Worm (Caenorhabditis elegans) whole organism, L4 larva: ENCODE data around the gene D2089.3.
A peak's percentile ranks its signal among the peaks of the same experiment; 100 is the strongest.

Source experiments
- F26F4.8 ChIP-seq: fragments of 200-800 bp; sonication (Bioruptor generic); conservative IDR thresholded peaks from 2 replicates; pipeline ENCODE4 v1.3.6; 2022; ENCODE audit warnings: missing genetic modification characterization, missing compliant biosample characterization
- F49E8.2 ChIP-seq: sonication (generic microtip); optimal IDR thresholded peaks from 2 replicates; lab custom pipeline; 2016; ENCODE audit warnings: missing compliant biosample characterization, mild to moderate bottlenecking, missing genetic modification characterization, borderline replicate concordance
- R02D3.7 ChIP-seq: fragments of 150-350 bp; sonication (generic microtip); optimal IDR thresholded peaks from 3 replicates; lab custom pipeline; 2014; ENCODE audit warnings: missing biosample characterization, missing genetic modification characterization
- T26A8.4 ChIP-seq: fragments of 200-800 bp; sonication (Bioruptor generic); IDR thresholded peaks from 2 replicates; pipeline ENCODE4 v1.3.6; 2022; ENCODE audit warnings: missing genetic modification characterization, missing compliant biosample characterization
- Y105C5A.15 ChIP-seq: fragments of 200-800 bp; sonication (Bioruptor generic); IDR thresholded peaks from 2 replicates; pipeline ENCODE4 v1.3.6; 2022; ENCODE audit warnings: missing genetic modification characterization, missing compliant biosample characterization
- Y48G9A.11 ChIP-seq: fragments of 200-800 bp; sonication (Bioruptor generic); IDR thresholded peaks from 2 replicates; pipeline ENCODE4 v1.3.6; 2022; ENCODE audit warnings: missing genetic modification reagents, missing genetic modification characterization, missing compliant biosample characterization
- Y5F2A.4 ChIP-seq: fragments of 200-800 bp; sonication (Bioruptor generic); optimal IDR thresholded peaks from 2 replicates; lab custom pipeline; 2018; ENCODE audit warnings: mild to moderate bottlenecking, missing genetic modification characterization, missing compliant biosample characterization
- cey-2 ChIP-seq: sonication (generic microtip); optimal IDR thresholded peaks from 3 replicates; lab custom pipeline; 2017; ENCODE audit warnings: missing genetic modification characterization, mild to moderate bottlenecking, missing compliant biosample characterization, antibody characterized with exemption, borderline replicate concordance; ENCODE audit not compliant: insufficient read depth
- ctbp-1 ChIP-seq: fragments of 200-800 bp; sonication (Bioruptor generic); IDR thresholded peaks from 2 replicates; pipeline ENCODE4 v1.3.6; 2022; ENCODE audit warnings: missing genetic modification reagents, missing genetic modification characterization, missing compliant biosample characterization
- daf-16 ChIP-seq, 3 experiments: sonication (generic microtip); optimal IDR thresholded peaks; 2 replicates each; lab custom pipeline; 2016 to 2017; ENCODE audit warnings: missing genetic modification characterization in 3 of 3, missing genetic modification reagents in 3 of 3, mild to moderate bottlenecking in 2 of 3, missing compliant biosample characterization in 2 of 3, missing biosample characterization in 1 of 3, moderate library complexity in 1 of 3
- duxl-1 ChIP-seq: sonication (generic microtip); optimal IDR thresholded peaks from 2 replicates; lab custom pipeline; 2016; ENCODE audit warnings: mild to moderate bottlenecking, missing genetic modification characterization, moderate library complexity, missing compliant biosample characterization; ENCODE audit not compliant: poor library complexity
- fkh-10 ChIP-seq: fragments of 150-350 bp; optimal IDR thresholded peaks from 2 replicates; lab custom pipeline; 2014; ENCODE audit warnings: missing biosample characterization, missing genetic modification reagents, missing genetic modification characterization
- hif-1 ChIP-seq, 2 experiments: sonication (generic microtip); optimal IDR thresholded peaks; 2 replicates each; lab custom pipeline; 2016 to 2017; ENCODE audit warnings: missing compliant biosample characterization in 2 of 2, missing genetic modification characterization in 2 of 2, missing genetic modification reagents in 2 of 2, missing genotype in 2 of 2, mild to moderate bottlenecking in 1 of 2
- hlh-11 ChIP-seq: fragments of 200-800 bp; sonication (Bioruptor generic); optimal IDR thresholded peaks from 2 replicates; lab custom pipeline; 2018; ENCODE audit warnings: mild to moderate bottlenecking, missing genetic modification characterization, missing compliant biosample characterization
- hlh-30 ChIP-seq: sonication (generic microtip); optimal IDR thresholded peaks from 2 replicates; lab custom pipeline; 2017; ENCODE audit warnings: antibody characterized with exemption, mild to moderate bottlenecking, missing genetic modification characterization, missing compliant biosample characterization; ENCODE audit not compliant: insufficient read depth
- lim-7 ChIP-seq: fragments of 200-800 bp; sonication (Bioruptor generic); IDR thresholded peaks from 2 replicates; pipeline ENCODE4 v1.3.6; 2022; ENCODE audit warnings: missing genetic modification characterization, missing compliant biosample characterization
- lin-1 ChIP-seq: fragments of 200-800 bp; sonication (Bioruptor generic); IDR thresholded peaks from 2 replicates; pipeline ENCODE4 v1.3.6; 2022; ENCODE audit warnings: missing genetic modification reagents, missing genetic modification characterization, missing compliant biosample characterization
- lin-15B ChIP-seq: fragments of 150-350 bp; sonication (generic microtip); optimal IDR thresholded peaks from 3 replicates; lab custom pipeline; 2014; ENCODE audit warnings: missing biosample characterization, missing genetic modification characterization
- lir-3 ChIP-seq: sonication (generic microtip); optimal IDR thresholded peaks from 2 replicates; lab custom pipeline; 2016; ENCODE audit warnings: mild to moderate bottlenecking, missing genetic modification characterization, missing compliant biosample characterization
- nhr-42 ChIP-seq: fragments of 200-800 bp; sonication (Bioruptor generic); IDR thresholded peaks from 2 replicates; pipeline ENCODE4 v1.3.6; 2022; ENCODE audit warnings: missing genetic modification characterization, missing compliant biosample characterization
- nhr-76 ChIP-seq: fragments of 150-350 bp; optimal IDR thresholded peaks from 2 replicates; lab custom pipeline; 2014; ENCODE audit warnings: missing biosample characterization, missing genetic modification characterization
- pha-4 ChIP-seq, 2 experiments: fragments of 150-350 bp in 1 of 2; fragments of 200-800 bp in 1 of 2; sonication (Bioruptor generic) in 1 of 2; IDR thresholded peaks in 1 of 2; optimal IDR thresholded peaks in 1 of 2; 2 replicates each; pipeline versions ENCODE4 v1.3.6 to Lab custom; 2014 to 2022; ENCODE audit warnings: missing genetic modification characterization in 2 of 2, missing genetic modification reagents in 2 of 2, missing biosample characterization in 1 of 2, missing compliant biosample characterization in 1 of 2
- pqm-1 ChIP-seq: sonication (generic microtip); optimal IDR thresholded peaks from 2 replicates; lab custom pipeline; 2017; ENCODE audit warnings: missing biosample characterization, missing genetic modification characterization
- set-16 ChIP-seq: fragments of 200-800 bp; sonication (Bioruptor generic); IDR thresholded peaks from 2 replicates; pipeline ENCODE4 v1.3.6; 2022; ENCODE audit warnings: missing genetic modification reagents, missing genetic modification characterization, missing compliant biosample characterization
- snpc-4 ChIP-seq: fragments of 150-350 bp; optimal IDR thresholded peaks from 2 replicates; lab custom pipeline; 2014; ENCODE audit warnings: missing biosample characterization, missing genetic modification characterization
- tag-97 ChIP-seq: fragments of 200-800 bp; sonication (Bioruptor generic); IDR thresholded peaks from 2 replicates; pipeline ENCODE4 v1.3.6; 2022; ENCODE audit warnings: missing genetic modification characterization, missing compliant biosample characterization
- unc-130 ChIP-seq: sonication (generic microtip); optimal IDR thresholded peaks from 2 replicates; lab custom pipeline; 2016; ENCODE audit warnings: missing genetic modification reagents, missing genetic modification characterization, missing compliant biosample characterization
- unc-62 ChIP-seq, 3 experiments: fragments of 150-350 bp in 1 of 3; sonication (generic microtip); optimal IDR thresholded peaks in 2 of 3; peaks in 1 of 3; 1 replicate in 1 of 3; 2 replicates in 2 of 3; lab custom pipeline; 2014 to 2017; ENCODE audit warnings: missing biosample characterization in 3 of 3, missing genetic modification characterization in 3 of 3, missing genetic modification reagents in 3 of 3, missing genotype in 1 of 3

The D2089.3 gene

ce11 chrII:10646901-10647566, 17.9 kb downstream of the D2089.3 start, which contains the start of gene M28.10:
M28.10 (plus strand) TSS chrII:10647516.
- peak; percentile 15 for TF ChIP-seq pqm-1
- TF ChIP-seq ctbp-1 (GFP tag; lab: Robert Waterston, UW) = no peak
- TF ChIP-seq unc-62 (GFP tag; optimal IDR thresholded peaks at IDR 0.05 in 1 of 2; lab: Kevin White, UChicago) = peak in 1 of 2 experiments; percentile 97
- TF ChIP-seq unc-62 (tag; optimal IDR thresholded peaks at IDR 0.05; lab: Kevin White, UChicago) = no peak
- TF ChIP-seq cey-2 (tag; lab: Kevin White, UChicago) = no peak
- no peak for TF ChIP-seq Y48G9A.11 (GFP tag; lab: Robert Waterston, UW)
- TF ChIP-seq hlh-11 (tag; lab: Kevin White, UChicago) = peak; percentile 10

DNA sequence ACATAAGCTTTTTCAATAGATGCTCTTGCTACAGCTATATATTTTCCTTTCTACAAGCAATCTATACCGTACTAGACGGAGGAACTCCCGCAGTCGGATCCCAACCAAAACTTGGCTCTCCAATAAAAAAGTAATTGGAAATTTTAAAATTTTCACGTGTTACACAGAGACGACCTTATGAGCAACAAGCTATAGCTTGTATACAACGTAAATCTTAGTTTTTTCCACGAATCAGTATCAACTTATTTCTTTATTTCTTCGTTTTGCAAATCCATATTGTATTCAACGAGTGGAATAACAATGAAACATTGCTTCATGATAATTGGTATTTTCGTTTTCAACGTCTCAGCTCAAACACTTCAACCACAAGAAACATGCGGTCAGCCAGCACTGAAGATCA, 21.5 kb downstream of the D2089.3 start, which contains the start of gene M28.4:
M28.4 (plus strand) TSS at position 301 of the 400 bp plus-strand sequence.
- TF ChIP-seq F26F4.8 (GFP tag; lab: Robert Waterston, UW) = no peak
- TF ChIP-seq lir-3 = no peak
- TF ChIP-seq duxl-1 = no peak
- TF ChIP-seq tag-97 = no peak
- no peak for TF ChIP-seq F49E8.2
- no peak for TF ChIP-seq T26A8.4 (GFP tag; lab: Robert Waterston, UW)

DNA sequence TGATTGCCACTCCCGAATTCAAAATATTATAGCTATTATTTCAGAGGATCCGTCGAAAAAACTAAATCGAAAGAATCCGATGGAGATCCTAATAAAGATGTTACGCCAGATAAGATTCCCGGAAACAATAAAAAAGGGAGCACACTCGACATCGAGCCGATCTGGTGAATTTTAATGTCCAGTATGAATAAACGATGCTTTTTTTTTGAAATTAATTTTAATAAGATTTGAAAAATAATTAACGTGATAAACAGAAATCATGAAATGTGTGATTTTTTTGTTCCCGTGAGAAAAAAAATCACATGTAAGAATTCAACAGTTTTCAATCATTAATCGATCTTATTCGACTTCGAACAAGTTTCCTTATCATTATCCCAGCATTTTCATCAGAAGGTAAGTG, 25.8 kb downstream of the D2089.3 start, which contains the start of gene M28.9:
M28.9 (plus strand) TSS at position 301 of the 400 bp plus-strand sequence.
- TF ChIP-seq Y105C5A.15 (GFP tag; lab: Robert Waterston, UW) = no peak
- TF ChIP-seq R02D3.7 (tag; lab: Kevin White, UChicago) = no peak
- no peak for TF ChIP-seq lin-1 (GFP tag; lab: Robert Waterston, UW)
- TF ChIP-seq hif-1 (tag; optimal IDR thresholded peaks at IDR 0.05; lab: Kevin White, UChicago) = no peak
- peak in 1 of 2 experiments; percentile 40 for TF ChIP-seq unc-62 (GFP tag; optimal IDR thresholded peaks at IDR 0.05 in 1 of 2; lab: Kevin White, UChicago)
- TF ChIP-seq unc-62 (tag; optimal IDR thresholded peaks at IDR 0.05; lab: Kevin White, UChicago) = no peak

- TF ChIP-seq set-16 (GFP tag; lab: Robert Waterston, UW) = peak; percentile 80; the same call in 1 of the 2 replicates
Observed at ce11 chrII:10637681-10638080, 27.2 kb downstream of the D2089.3 start.

DNA sequence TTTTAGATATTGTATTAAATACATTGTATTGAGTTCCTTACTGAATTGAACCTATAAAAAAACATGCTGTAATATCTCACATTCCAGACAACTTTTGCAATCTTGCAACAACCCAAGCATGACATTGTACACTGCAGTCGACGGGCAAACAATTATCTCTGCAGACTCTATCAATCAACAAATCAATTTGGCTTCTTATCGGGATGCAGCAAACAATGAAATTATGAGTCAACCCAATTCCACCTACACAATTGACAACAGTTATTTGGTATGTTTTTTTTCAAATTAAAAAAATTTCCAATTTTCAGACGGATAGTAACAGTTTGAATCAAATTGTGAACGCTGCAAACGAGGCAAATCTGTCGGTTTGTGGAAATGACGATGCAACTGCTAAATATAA, 34.0 kb downstream of the D2089.3 start:
- TF ChIP-seq hlh-30 (tag; lab: Kevin White, UChicago) = no peak
- TF ChIP-seq pqm-1 = peak; percentile 63

DNA sequence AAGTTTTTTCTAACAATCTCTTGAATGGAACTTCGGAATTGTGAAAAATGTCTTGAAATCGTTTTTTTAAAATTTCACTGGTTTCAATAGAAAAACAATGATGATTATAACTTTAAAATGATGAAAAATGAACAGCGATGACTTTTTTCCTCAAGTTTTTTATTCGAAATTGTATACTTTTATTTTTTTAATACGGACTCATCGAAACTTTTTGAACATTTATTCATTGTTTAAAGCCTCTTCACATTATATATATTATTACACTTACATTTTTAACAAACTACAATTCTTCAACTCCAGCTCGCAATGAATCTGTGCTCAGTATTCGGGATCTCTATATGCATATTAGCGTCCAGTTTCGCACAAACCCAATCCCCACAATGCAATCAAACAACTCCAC, 37.0 kb downstream of the D2089.3 start, which contains the start of gene M28.8:
M28.8 (plus strand) TSS at position 301 of the 400 bp plus-strand sequence.
- TF ChIP-seq Y5F2A.4 (GFP tag; lab: Kevin White, UChicago) (no peak), pha-4 (GFP tag; IDR thresholded peaks at IDR 0.05; lab: Robert Waterston, UW) (no peak), pha-4 (tag; optimal IDR thresholded peaks at IDR 0.05; lab: Kevin White, UChicago) (no peak), snpc-4 (no peak), unc-130 (no peak), nhr-76 (no peak), nhr-42 (GFP tag; lab: Robert Waterston, UW) (no peak), daf-16 (GFP tag; optimal IDR thresholded peaks at IDR 0.05; lab: Kevin White, UChicago) (no peak), daf-16 (tag; optimal IDR thresholded peaks at IDR 0.05; lab: Kevin White, UChicago) (no peak), lin-15B (tag; lab: Kevin White, UChicago) (no peak), lim-7 (GFP tag; lab: Robert Waterston, UW) (no peak), fkh-10 (GFP tag; lab: Kevin White, UChicago) (no peak), F26F4.8 (GFP tag; lab: Robert Waterston, UW) (no peak)
